Worm (Caenorhabditis elegans) whole organism, mixed stage, embryonic: ENCODE data around the gene clec-161.

Experiments
- blmp-1 ChIP-seq: fragments of 150-350 bp; optimal IDR thresholded peaks from 2 replicates; lab custom pipeline; 2014; ENCODE audit warnings: missing biosample characterization, missing genetic modification characterization
- ceh-43 ChIP-seq: fragments of 200-800 bp; sonication (Bioruptor generic); optimal IDR thresholded peaks from 2 replicates; lab custom pipeline; 2018; ENCODE audit warnings: mild to moderate bottlenecking, missing genetic modification characterization, moderate library complexity, missing compliant biosample characterization
- nhr-76 ChIP-seq: sonication (generic microtip); optimal IDR thresholded peaks from 2 replicates; lab custom pipeline; 2017; ENCODE audit warnings: missing biosample characterization, missing genetic modification characterization
- sptf-1 ChIP-seq: sonication (generic microtip); optimal IDR thresholded peaks from 2 replicates; lab custom pipeline; 2017; ENCODE audit warnings: mild to moderate bottlenecking, missing genetic modification characterization, moderate library complexity, missing compliant biosample characterization
- unc-39 ChIP-seq: fragments of 150-350 bp; optimal IDR thresholded peaks from 2 replicates; lab custom pipeline; 2014; ENCODE audit warnings: missing biosample characterization, missing genetic modification characterization
- unc-62 ChIP-seq: fragments of 150-350 bp; optimal IDR thresholded peaks from 2 replicates; lab custom pipeline; 2014; ENCODE audit warnings: missing biosample characterization, missing genetic modification reagents, missing genetic modification characterization
- ztf-11 ChIP-seq: fragments of 150-350 bp; optimal IDR thresholded peaks from 2 replicates; lab custom pipeline; 2014; ENCODE audit warnings: missing biosample characterization, missing genetic modification characterization

DNA sequence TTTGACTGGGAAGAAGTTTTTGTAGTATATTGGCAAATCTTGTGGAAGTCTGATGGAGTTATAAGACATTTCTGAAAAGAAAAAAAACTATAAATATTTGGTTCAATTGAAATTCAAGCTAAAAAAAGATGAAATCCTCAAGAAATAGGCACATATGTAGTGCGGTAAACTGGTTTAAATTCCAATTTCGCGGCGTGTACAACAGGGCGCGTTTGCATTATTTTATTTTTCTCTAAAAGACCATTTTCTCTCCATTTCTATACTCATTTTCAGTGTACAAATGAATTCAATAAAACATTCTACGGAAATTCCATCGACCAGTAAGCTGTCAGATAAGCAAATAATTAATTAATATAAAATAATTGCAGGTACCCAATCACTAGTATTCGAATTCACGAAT is 5.7 kb upstream of the clec-161 start, which contains the start of the genes pri-1 and F58A4.6:
- TF ChIP-seq ceh-43 (GFP tag; lab: Kevin White, UChicago): no peak
- no peak for TF ChIP-seq ztf-11 (tag; lab: Kevin White, UChicago)
- no peak for TF ChIP-seq unc-62 (GFP tag; lab: Kevin White, UChicago)
- TF ChIP-seq nhr-76 (tag; lab: Kevin White, UChicago): no peak
- TF ChIP-seq unc-39 (tag; lab: Kevin White, UChicago): no peak
- TF ChIP-seq blmp-1 (tag; lab: Kevin White, UChicago): no peak
- no peak for TF ChIP-seq sptf-1 (tag; lab: Kevin White, UChicago)
